Fruit fly (Drosophila melanogaster): ENCODE measurements around the gene CG9458.

Gene CG9458

DNA sequence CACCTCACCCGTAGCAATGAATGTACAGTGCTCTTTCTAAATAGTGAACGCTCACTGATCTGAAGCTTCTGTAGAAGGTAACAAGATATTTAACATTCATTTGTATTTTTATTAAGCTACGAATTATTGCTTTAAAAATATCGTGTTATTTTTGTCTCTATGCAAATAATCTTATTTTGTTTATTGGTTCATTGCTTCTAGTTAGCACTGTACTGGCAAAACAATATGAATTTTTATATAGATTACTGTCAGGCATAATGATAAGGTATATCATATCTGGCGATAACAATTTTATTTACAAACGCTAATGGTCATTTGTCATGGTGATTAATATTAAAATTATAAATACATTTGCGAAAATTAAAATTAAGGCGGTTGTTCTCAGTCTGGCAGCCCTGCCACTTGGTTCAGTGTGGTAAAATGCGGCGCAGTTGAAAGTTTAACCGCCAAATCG lies 48.1 kb downstream of the CG9458 start, which contains the start of gene CG9471 (continued):
- TF ChIP-seq spab (GFP tag; optimal IDR thresholded peaks at IDR 0.05): peak; percentile 82
- peak; percentile 98 for TF ChIP-seq vri (GFP tag; optimal IDR thresholded peaks at IDR 0.05)
- TF ChIP-seq CG9139 (GFP tag; optimal IDR thresholded peaks at IDR 0.05): peak; percentile 80
- TF ChIP-seq CG7368 (GFP tag; optimal IDR thresholded peaks at IDR 0.05): peak; percentile 94
- TF ChIP-seq CG6808 (GFP tag; optimal IDR thresholded peaks at IDR 0.05): peak; percentile 87
- peak; percentile 90 for TF ChIP-seq CG6276 (GFP tag; optimal IDR thresholded peaks at IDR 0.05)
- TF ChIP-seq OdsH (GFP tag; optimal IDR thresholded peaks at IDR 0.05): peak; percentile 97
- TF ChIP-seq svp (GFP tag): peak; percentile 99
- peak; percentile 95 for TF ChIP-seq achi (GFP tag; optimal IDR thresholded peaks at IDR 0.05)
- peak; percentile 96 for TF ChIP-seq CG3919 (GFP tag; optimal IDR thresholded peaks at IDR 0.05)
- peak; percentile 96 for TF ChIP-seq CG8632 (GFP tag; optimal IDR thresholded peaks at IDR 0.05)
- peak; percentile 97 for TF ChIP-seq CG31627 (GFP tag; optimal IDR thresholded peaks at IDR 0.05)

DNA sequence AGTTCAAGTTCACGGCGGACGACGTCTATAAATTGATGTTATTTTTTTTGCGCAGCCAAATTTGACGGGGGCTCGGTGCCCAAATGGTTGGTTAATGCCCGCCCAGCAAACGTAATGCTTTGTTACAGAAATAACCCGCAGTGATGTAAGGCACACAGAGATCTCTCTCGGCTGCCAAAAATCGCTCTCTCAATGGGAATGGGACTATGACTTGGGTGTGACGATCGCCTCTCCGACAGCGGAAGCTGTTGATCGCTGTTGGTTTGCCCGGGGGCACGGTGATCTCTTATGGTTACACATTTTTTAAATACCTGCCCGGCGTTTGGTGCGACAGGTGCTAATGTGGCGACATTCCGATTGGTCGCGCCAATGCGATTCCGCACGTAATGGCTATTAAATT lies 49.5 kb downstream of the CG9458 start:
- no peak for TF ChIP-seq Sox102F (GFP tag; optimal IDR thresholded peaks at IDR 0.05)
- peak; percentile 63 for TF ChIP-seq vri (GFP tag; optimal IDR thresholded peaks at IDR 0.05)
- no peak for TF ChIP-seq CG4318 (GFP tag; optimal IDR thresholded peaks at IDR 0.05)
